Worm (Caenorhabditis elegans): Measurements from ENCODE around the gene pho-5.

pho-5 gene

ce11 chrIII:7317354-7317753 is 31.7 kb upstream of the pho-5 start:
- TF ChIP-seq fos-1 (tag; optimal IDR thresholded peaks at IDR 0.05) (peak; percentile 38), crh-2 (tag; optimal IDR thresholded peaks at IDR 0.05) (peak; percentile 18), sma-9 (GFP tag; optimal IDR thresholded peaks at IDR 0.05) (no peak), sma-9 (tag; optimal IDR thresholded peaks at IDR 0.05) (no peak)

- TF ChIP-seq mbf-1 (tag; optimal IDR thresholded peaks at IDR 0.05) = no peak
- no peak for TF ChIP-seq lin-39 (tag; optimal IDR thresholded peaks at IDR 0.05)
- TF ChIP-seq aly-2 (tag; optimal IDR thresholded peaks at IDR 0.05) = no peak
- no peak for TF ChIP-seq nhr-21 (tag; optimal IDR thresholded peaks at IDR 0.05)
- TF ChIP-seq ama-1 (optimal IDR thresholded peaks at IDR 0.05) = no peak
- peak; percentile 87 for TF ChIP-seq fos-1 (tag; optimal IDR thresholded peaks at IDR 0.05)
- TF ChIP-seq peb-1 (tag; optimal IDR thresholded peaks at IDR 0.05) = no peak
- TF ChIP-seq crh-2 (tag; optimal IDR thresholded peaks at IDR 0.05) = peak; percentile 65
Measured at ce11 chrIII:7314927-7315547, 29.4 kb upstream of the pho-5 start, which contains the start of gene nspg-6. nspg-6 (minus strand) TSS chrIII:7314977.

ce11 chrIII:7314473-7314872 is 28.8 kb upstream of the pho-5 start:
- TF ChIP-seq C34F6.9 (tag; optimal IDR thresholded peaks at IDR 0.05) (no peak), nhr-77 (tag; optimal IDR thresholded peaks at IDR 0.05) (no peak), sem-4 (tag; optimal IDR thresholded peaks at IDR 0.05) (no peak), crh-2 (tag; optimal IDR thresholded peaks at IDR 0.05) (no peak), ztf-1 (GFP tag; conservative IDR thresholded peaks at IDR 0.05) (no peak), lin-39 (tag; optimal IDR thresholded peaks at IDR 0.05) (no peak), lsy-2 (tag; optimal IDR thresholded peaks at IDR 0.05) (no peak), elt-1 (tag; optimal IDR thresholded peaks at IDR 0.05) (no peak), ceh-16 (tag; optimal IDR thresholded peaks at IDR 0.05) (no peak), egl-27 (tag; optimal IDR thresholded peaks at IDR 0.05) (no peak), lin-11 (tag; optimal IDR thresholded peaks at IDR 0.05) (no peak), blmp-1 (tag; optimal IDR thresholded peaks at IDR 0.05; ENCODE audit: insufficient read depth) (no peak), sma-9 (GFP tag; optimal IDR thresholded peaks at IDR 0.05) (no peak), sma-9 (tag; optimal IDR thresholded peaks at IDR 0.05) (no peak), lin-13 (GFP tag; optimal IDR thresholded peaks at IDR 0.05) (no peak), nhr-10 (tag; optimal IDR thresholded peaks at IDR 0.05) (no peak), nhr-6 (tag; optimal IDR thresholded peaks at IDR 0.05) (no peak), nhr-237 (tag; optimal IDR thresholded peaks at IDR 0.05) (no peak), ztf-4 (tag; optimal IDR thresholded peaks at IDR 0.05) (no peak), Y55F3AM.14 (GFP tag; optimal IDR thresholded peaks at IDR 0.05) (no peak), R02D3.7 (tag; optimal IDR thresholded peaks at IDR 0.05) (no peak)

- no peak for TF ChIP-seq ztf-1 (GFP tag; conservative IDR thresholded peaks at IDR 0.05)
- TF ChIP-seq sma-9 (GFP tag; optimal IDR thresholded peaks at IDR 0.05) = no peak
- TF ChIP-seq sma-9 (tag; optimal IDR thresholded peaks at IDR 0.05) = no peak
- TF ChIP-seq nhr-23 (tag; optimal IDR thresholded peaks at IDR 0.05) = no peak
Measured at ce11 chrIII:7310662-7311340, 25.1 kb upstream of the pho-5 start, which contains the start of the genes F56C9.6 and F56C9.3. F56C9.6 (minus strand) TSS chrIII:7310773. F56C9.3 (plus strand) TSS chrIII:7311290.

- TF ChIP-seq ztf-4 (tag; optimal IDR thresholded peaks at IDR 0.05) (no peak), egl-27 (tag; optimal IDR thresholded peaks at IDR 0.05) (no peak), F13H6.1 (tag; optimal IDR thresholded peaks at IDR 0.05) (no peak), snpc-4 (tag; optimal IDR thresholded peaks at IDR 0.05) (no peak), nhr-77 (tag; optimal IDR thresholded peaks at IDR 0.05) (no peak), ceh-16 (tag; optimal IDR thresholded peaks at IDR 0.05) (no peak), nhr-12 (tag; optimal IDR thresholded peaks at IDR 0.05) (no peak), nhr-237 (tag; optimal IDR thresholded peaks at IDR 0.05) (no peak), unc-62 (GFP tag; optimal IDR thresholded peaks at IDR 0.05) (no peak), mbf-1 (tag; optimal IDR thresholded peaks at IDR 0.05) (no peak), peb-1 (tag; optimal IDR thresholded peaks at IDR 0.05) (no peak), sem-4 (tag; optimal IDR thresholded peaks at IDR 0.05) (no peak), dmd-4 (tag; optimal IDR thresholded peaks at IDR 0.05) (no peak), alr-1 (tag; optimal IDR thresholded peaks at IDR 0.05) (no peak), nhr-21 (tag; optimal IDR thresholded peaks at IDR 0.05) (no peak), zag-1 (tag; optimal IDR thresholded peaks at IDR 0.05) (no peak), nhr-23 (tag; optimal IDR thresholded peaks at IDR 0.05) (no peak), unc-39 (tag; optimal IDR thresholded peaks at IDR 0.05) (no peak), blmp-1 (tag; optimal IDR thresholded peaks at IDR 0.05; ENCODE audit: insufficient read depth) (no peak), nhr-6 (tag; optimal IDR thresholded peaks at IDR 0.05) (no peak)
Measured at ce11 chrIII:7308600-7309109, 23.0 kb upstream of the pho-5 start, which contains the start of gene acbp-4. acbp-4 (minus strand) TSS chrIII:7309109.
